Worm (Caenorhabditis elegans) whole organism, late embryonic: ENCODE measurements around the gene srj-38.

Experiments
- C38D4.7 ChIP-seq: fragments of 200-800 bp; sonication (Bioruptor generic); optimal IDR thresholded peaks from 2 replicates; lab custom pipeline; 2018; ENCODE audit warnings: mild to moderate bottlenecking, missing genetic modification characterization, moderate library complexity, missing compliant biosample characterization
- F13H6.1 ChIP-seq: sonication (generic microtip); optimal IDR thresholded peaks from 2 replicates; lab custom pipeline; 2016; ENCODE audit warnings: missing genetic modification characterization, missing compliant biosample characterization
- K09A11.1 ChIP-seq: sonication (generic microtip); optimal IDR thresholded peaks from 2 replicates; lab custom pipeline; 2017; ENCODE audit warnings: antibody characterized with exemption, mild to moderate bottlenecking, missing genetic modification characterization, missing compliant biosample characterization; ENCODE audit not compliant: insufficient read depth
- ama-1 ChIP-seq: fragments of 150-350 bp; optimal IDR thresholded peaks from 2 replicates; lab custom pipeline; 2014
- ceh-2 ChIP-seq: sonication (generic microtip); optimal IDR thresholded peaks from 2 replicates; lab custom pipeline; 2016; ENCODE audit warnings: missing genotype, missing genetic modification characterization, missing compliant biosample characterization
- ceh-22 ChIP-seq: sonication (generic microtip); optimal IDR thresholded peaks from 2 replicates; lab custom pipeline; 2017; ENCODE audit warnings: missing biosample characterization, missing genetic modification characterization
- ceh-31 ChIP-seq: sonication (generic microtip); optimal IDR thresholded peaks from 2 replicates; lab custom pipeline; 2016; ENCODE audit warnings: missing genetic modification characterization, missing compliant biosample characterization
- ceh-34 ChIP-seq: sonication (generic microtip); optimal IDR thresholded peaks from 2 replicates; lab custom pipeline; 2016; ENCODE audit warnings: mild to moderate bottlenecking, missing genetic modification characterization, missing compliant biosample characterization
- ceh-45 ChIP-seq: fragments of 200-800 bp; sonication (Bioruptor generic); IDR thresholded peaks from 2 replicates; pipeline ENCODE4 v1.3.6; 2022; ENCODE audit warnings: missing genetic modification reagents, missing genetic modification characterization, missing compliant biosample characterization
- ceh-6 ChIP-seq: fragments of 200-800 bp; sonication (Bioruptor generic); optimal IDR thresholded peaks from 2 replicates; lab custom pipeline; 2018; ENCODE audit warnings: mild to moderate bottlenecking, missing genetic modification characterization, missing compliant biosample characterization
- ceh-9 ChIP-seq: sonication (generic microtip); optimal IDR thresholded peaks from 2 replicates; lab custom pipeline; 2016; ENCODE audit warnings: mild to moderate bottlenecking, missing genetic modification characterization, inconsistent platforms, missing compliant biosample characterization
- che-1 ChIP-seq: sonication (generic microtip); optimal IDR thresholded peaks from 2 replicates; lab custom pipeline; 2016; ENCODE audit warnings: mild to moderate bottlenecking, missing genetic modification characterization, missing compliant biosample characterization
- dmd-4 ChIP-seq: sonication (generic microtip); optimal IDR thresholded peaks from 2 replicates; lab custom pipeline; 2016; ENCODE audit warnings: borderline replicate concordance, missing genetic modification characterization, missing compliant biosample characterization
- elt-2 ChIP-seq: sonication (generic microtip); optimal IDR thresholded peaks from 2 replicates; lab custom pipeline; 2016; ENCODE audit warnings: missing genetic modification reagents, missing genetic modification characterization, missing compliant biosample characterization
- elt-4 ChIP-seq: sonication (generic microtip); optimal IDR thresholded peaks from 2 replicates; lab custom pipeline; 2016; ENCODE audit warnings: missing genetic modification characterization, missing compliant biosample characterization
- ets-4 ChIP-seq: sonication (generic microtip); optimal IDR thresholded peaks from 2 replicates; lab custom pipeline; 2016; ENCODE audit warnings: missing genetic modification characterization, missing compliant biosample characterization
- eyg-1 ChIP-seq: sonication (generic microtip); optimal IDR thresholded peaks from 2 replicates; lab custom pipeline; 2016; ENCODE audit warnings: missing genotype, missing genetic modification characterization, missing compliant biosample characterization
- fkh-10 ChIP-seq: fragments of 150-350 bp; optimal IDR thresholded peaks from 2 replicates; lab custom pipeline; 2014; ENCODE audit warnings: missing biosample characterization, missing genetic modification reagents, missing genetic modification characterization
- fkh-6 ChIP-seq: sonication (generic microtip); optimal IDR thresholded peaks from 2 replicates; lab custom pipeline; 2016; ENCODE audit warnings: missing genetic modification characterization, missing compliant biosample characterization
- hlh-15 ChIP-seq: sonication (generic microtip); optimal IDR thresholded peaks from 2 replicates; lab custom pipeline; 2016; ENCODE audit warnings: missing genetic modification characterization, missing compliant biosample characterization
- hlh-30 ChIP-seq: sonication (generic microtip); optimal IDR thresholded peaks from 2 replicates; lab custom pipeline; 2017; ENCODE audit warnings: antibody characterized with exemption, missing genetic modification characterization, missing compliant biosample characterization; ENCODE audit not compliant: insufficient read depth
- lin-11 ChIP-seq: fragments of 200-800 bp; sonication (Bioruptor generic); optimal IDR thresholded peaks from 2 replicates; lab custom pipeline; 2018; ENCODE audit warnings: mild to moderate bottlenecking, missing genetic modification characterization, missing compliant biosample characterization
- nhr-232 ChIP-seq: sonication (generic microtip); optimal IDR thresholded peaks from 2 replicates; lab custom pipeline; 2016; ENCODE audit warnings: missing genetic modification characterization, missing compliant biosample characterization
- npax-4 ChIP-seq: sonication (generic microtip); optimal IDR thresholded peaks from 2 replicates; lab custom pipeline; 2016; ENCODE audit warnings: missing genetic modification characterization, missing compliant biosample characterization
- odd-2 ChIP-seq: sonication (generic microtip); optimal IDR thresholded peaks from 2 replicates; lab custom pipeline; 2017; ENCODE audit warnings: antibody characterized with exemption, mild to moderate bottlenecking, missing genetic modification characterization, missing compliant biosample characterization
- pag-3 ChIP-seq: sonication (generic microtip); optimal IDR thresholded peaks from 2 replicates; lab custom pipeline; 2016; ENCODE audit warnings: missing compliant biosample characterization, missing genetic modification characterization, borderline replicate concordance
- pat-9 ChIP-seq: fragments of 200-800 bp; sonication (Bioruptor generic); optimal IDR thresholded peaks from 2 replicates; lab custom pipeline; 2018; ENCODE audit warnings: mild to moderate bottlenecking, missing genetic modification characterization, moderate library complexity, missing compliant biosample characterization
- pax-1 ChIP-seq: fragments of 150-350 bp; optimal IDR thresholded peaks from 2 replicates; lab custom pipeline; 2014; ENCODE audit warnings: missing biosample characterization, missing genetic modification characterization
- pha-4 ChIP-seq: fragments of 150-350 bp; optimal IDR thresholded peaks from 2 replicates; lab custom pipeline; 2018; ENCODE audit warnings: missing biosample characterization, missing genetic modification reagents, missing genetic modification characterization
- pqm-1 ChIP-seq: sonication (generic microtip); optimal IDR thresholded peaks from 2 replicates; lab custom pipeline; 2016; ENCODE audit warnings: missing genetic modification characterization, missing compliant biosample characterization
- pros-1 ChIP-seq: fragments of 150-350 bp; optimal IDR thresholded peaks from 2 replicates; lab custom pipeline; 2014; ENCODE audit warnings: missing biosample characterization, missing genetic modification reagents, missing genetic modification characterization
- ref-2 ChIP-seq: sonication (generic microtip); optimal IDR thresholded peaks from 2 replicates; lab custom pipeline; 2016; ENCODE audit warnings: missing genetic modification characterization, missing compliant biosample characterization
- rnt-1 ChIP-seq: sonication (generic microtip); optimal IDR thresholded peaks from 2 replicates; lab custom pipeline; 2016; ENCODE audit warnings: missing genetic modification characterization, missing compliant biosample characterization
- sdc-2 ChIP-seq: sonication (generic microtip); optimal IDR thresholded peaks from 2 replicates; lab custom pipeline; 2016; ENCODE audit warnings: missing genotype, missing genetic modification characterization, missing compliant biosample characterization
- sox-2 ChIP-seq: fragments of 200-800 bp; sonication (Bioruptor generic); IDR thresholded peaks from 2 replicates; pipeline ENCODE4 v1.3.6; 2022; ENCODE audit warnings: missing genetic modification reagents, missing genetic modification characterization, missing compliant biosample characterization
- sox-4 ChIP-seq: sonication (generic microtip); optimal IDR thresholded peaks from 2 replicates; lab custom pipeline; 2017; ENCODE audit warnings: mild to moderate bottlenecking, missing genetic modification characterization, inconsistent platforms, missing compliant biosample characterization
- syd-9 ChIP-seq: sonication (generic microtip); optimal IDR thresholded peaks from 2 replicates; lab custom pipeline; 2016; ENCODE audit warnings: mild to moderate bottlenecking, missing genetic modification characterization, moderate library complexity, missing compliant biosample characterization
- tbx-2 ChIP-seq: sonication (generic microtip); optimal IDR thresholded peaks from 2 replicates; lab custom pipeline; 2016; ENCODE audit warnings: missing genetic modification characterization, missing compliant biosample characterization
- ttx-3 ChIP-seq: sonication (generic microtip); optimal IDR thresholded peaks from 2 replicates; lab custom pipeline; 2016; ENCODE audit warnings: missing genetic modification reagents, missing genetic modification characterization, missing compliant biosample characterization
- unc-3 ChIP-seq, 2 experiments: fragments of 200-800 bp in 1 of 2; sonication (Bioruptor generic) in 1 of 2; sonication (generic microtip) in 1 of 2; conservative IDR thresholded peaks in 1 of 2; optimal IDR thresholded peaks in 1 of 2; 2 replicates each; pipeline versions ENCODE4 v1.3.6 to Lab custom; 2016 to 2022; ENCODE audit warnings: missing compliant biosample characterization in 2 of 2, missing genetic modification characterization in 2 of 2, missing genetic modification reagents in 1 of 2
- unc-42 ChIP-seq: sonication (generic microtip); optimal IDR thresholded peaks from 2 replicates; lab custom pipeline; 2016; ENCODE audit warnings: missing genotype, missing genetic modification characterization, missing compliant biosample characterization
- unc-55 ChIP-seq: sonication (generic microtip); optimal IDR thresholded peaks from 2 replicates; lab custom pipeline; 2017; ENCODE audit warnings: missing biosample characterization, missing genetic modification reagents, missing genetic modification characterization
- unc-86 ChIP-seq: sonication (generic microtip); optimal IDR thresholded peaks from 2 replicates; lab custom pipeline; 2016; ENCODE audit warnings: missing genetic modification characterization, missing compliant biosample characterization

srj-38 gene

ce11 chrV:884324-884723, at the start of gene srj-38:
srj-38 (minus strand) TSS chrV:884424.
- TF ChIP-seq nhr-232: no peak
- no peak for TF ChIP-seq ceh-45 (GFP tag; lab: Robert Waterston, UW)
- TF ChIP-seq hlh-30: no peak
- TF ChIP-seq ets-4 (tag; lab: Kevin White, UChicago): no peak
- TF ChIP-seq fkh-10 (GFP tag; lab: Kevin White, UChicago): no peak
- TF ChIP-seq ceh-22 (tag; lab: Kevin White, UChicago): no peak
- TF ChIP-seq rnt-1 (tag; lab: Kevin White, UChicago): no peak
- TF ChIP-seq elt-2 (tag; lab: Kevin White, UChicago): no peak
- no peak for TF ChIP-seq che-1
- no peak for TF ChIP-seq pag-3 (tag; lab: Kevin White, UChicago)
- TF ChIP-seq dmd-4 (tag; lab: Kevin White, UChicago): no peak
- no peak for TF ChIP-seq sox-4 (tag; lab: Kevin White, UChicago)
- no peak for TF ChIP-seq ama-1

- TF ChIP-seq pax-1 (tag; lab: Kevin White, UChicago): no peak
- no peak for TF ChIP-seq elt-4
- TF ChIP-seq ceh-2 (tag; lab: Kevin White, UChicago): no peak
- TF ChIP-seq sox-2: no peak
- no peak for TF ChIP-seq ets-4 (tag; lab: Kevin White, UChicago)
- TF ChIP-seq ref-2 (tag; lab: Kevin White, UChicago): no peak
- no peak for TF ChIP-seq odd-2 (tag; lab: Kevin White, UChicago)
- no peak for TF ChIP-seq pha-4
- no peak for TF ChIP-seq hlh-30
- no peak for TF ChIP-seq syd-9 (tag; lab: Kevin White, UChicago)
- no peak for TF ChIP-seq unc-55 (GFP tag; lab: Kevin White, UChicago)
- no peak for TF ChIP-seq pat-9 (tag; lab: Kevin White, UChicago)
- TF ChIP-seq unc-42 (tag; lab: Kevin White, UChicago): no peak
- TF ChIP-seq unc-86 (tag; lab: Kevin White, UChicago): no peak
- no peak for TF ChIP-seq ceh-9 (tag; lab: Kevin White, UChicago)
- TF ChIP-seq eyg-1 (tag; lab: Kevin White, UChicago): no peak
- TF ChIP-seq ceh-31: no peak
- no peak for TF ChIP-seq ceh-6 (GFP tag; lab: Kevin White, UChicago)
Observed at ce11 chrV:917488-917887, 33.3 kb upstream of the srj-38 start, which contains the start of gene H24K24.2. H24K24.2 (plus strand) TSS chrV:917788.

ce11 chrV:915716-916115, 31.5 kb upstream of the srj-38 start:
- TF ChIP-seq fkh-6 (tag; lab: Kevin White, UChicago) (no peak), sdc-2 (tag; lab: Kevin White, UChicago) (no peak), pag-3 (tag; lab: Kevin White, UChicago) (no peak), hlh-15 (no peak), C38D4.7 (no peak), ttx-3 (tag; lab: Kevin White, UChicago) (no peak), ceh-34 (tag; lab: Kevin White, UChicago) (no peak), npax-4 (tag; lab: Kevin White, UChicago) (no peak)

ce11 chrV:911474-911873, 27.2 kb upstream of the srj-38 start, which contains the start of gene adh-5:
adh-5 (plus strand) TSS chrV:911774.
- no peak for TF ChIP-seq syd-9 (tag; lab: Kevin White, UChicago)
- TF ChIP-seq unc-3 (GFP tag; conservative IDR thresholded peaks at IDR 0.05; lab: Robert Waterston, UW): no peak
- TF ChIP-seq unc-3 (tag; optimal IDR thresholded peaks at IDR 0.05; lab: Kevin White, UChicago): no peak
- TF ChIP-seq hlh-15: no peak
- no peak for TF ChIP-seq F13H6.1 (tag; lab: Kevin White, UChicago)
- TF ChIP-seq lin-11 (tag; lab: Kevin White, UChicago): no peak
- no peak for TF ChIP-seq ttx-3 (tag; lab: Kevin White, UChicago)
- no peak for TF ChIP-seq pqm-1 (tag; lab: Kevin White, UChicago)
- TF ChIP-seq pros-1: no peak
- no peak for TF ChIP-seq tbx-2 (tag; lab: Kevin White, UChicago)
- no peak for TF ChIP-seq ceh-31
- no peak for TF ChIP-seq K09A11.1 (tag; lab: Kevin White, UChicago)
